Fruit fly (Drosophila melanogaster) whole organism, embryonic: ENCODE measurements around the gene Nrd1.

Source experiments
- Ada2b ChIP-seq: fragments of 200-800 bp; sonication (Bioruptor generic); IDR thresholded peaks from 2 replicates; pipeline ENCODE4 v1.3.6; 2022; ENCODE audit warnings: missing biosample characterization, missing genetic modification characterization
- Asciz ChIP-seq: fragments of 200-800 bp; sonication (Bioruptor generic); optimal IDR thresholded peaks from 2 replicates; lab custom pipeline; 2017; ENCODE audit warnings: missing biosample characterization, mild to moderate bottlenecking, missing genetic modification characterization, missing genetic modification reagents
- Atf6 ChIP-seq: fragments of 200-800 bp; sonication (Bioruptor generic); IDR thresholded peaks from 2 replicates; pipeline ENCODE4 v1.3.6; 2022; ENCODE audit warnings: missing biosample characterization, missing genetic modification characterization
- BtbVII ChIP-seq: fragments of 200-800 bp; sonication (Bioruptor generic); optimal IDR thresholded peaks from 3 replicates; lab custom pipeline; 2017; ENCODE audit warnings: missing biosample characterization, mild to moderate bottlenecking, missing genetic modification characterization
- Bteb2 ChIP-seq: fragments of 200-800 bp; sonication (Bioruptor generic); optimal IDR thresholded peaks from 2 replicates; lab custom pipeline; 2016; ENCODE audit warnings: missing biosample characterization, missing genetic modification characterization
- CG10565 ChIP-seq: fragments of 200-800 bp; sonication (Bioruptor generic); optimal IDR thresholded peaks from 3 replicates; lab custom pipeline; 2016; ENCODE audit warnings: missing biosample characterization, mild to moderate bottlenecking, missing genetic modification characterization
- CG13287 ChIP-seq: fragments of 200-800 bp; sonication (Bioruptor generic); IDR thresholded peaks from 2 replicates; pipeline ENCODE4 v1.3.6; 2022; ENCODE audit warnings: missing biosample characterization, missing genetic modification characterization; ENCODE audit not compliant: partially characterized antibody
- CG14441 ChIP-seq: fragments of 200-800 bp; sonication (Bioruptor generic); IDR thresholded peaks from 2 replicates; pipeline ENCODE4 v1.3.6; 2022; ENCODE audit warnings: missing biosample characterization, missing genetic modification characterization
- CG1529 ChIP-seq: fragments of 200-800 bp; sonication (Bioruptor generic); optimal IDR thresholded peaks from 3 replicates; lab custom pipeline; 2018; ENCODE audit warnings: missing biosample characterization, missing genetic modification characterization
- CG15479 ChIP-seq: fragments of 200-800 bp; sonication (Bioruptor generic); optimal IDR thresholded peaks from 3 replicates; lab custom pipeline; 2019; ENCODE audit warnings: missing biosample characterization, mild to moderate bottlenecking, missing genetic modification characterization, moderate library complexity
- CG1603 ChIP-seq: fragments of 200-800 bp; sonication (Bioruptor generic); optimal IDR thresholded peaks from 2 replicates; lab custom pipeline; 2019; ENCODE audit warnings: missing biosample characterization, mild to moderate bottlenecking, missing genetic modification characterization, moderate library complexity
- CG17829 ChIP-seq: fragments of 200-800 bp; optimal IDR thresholded peaks from 2 replicates; lab custom pipeline; 2019; ENCODE audit warnings: missing biosample characterization, mild to moderate bottlenecking, missing genetic modification characterization, moderate library complexity
- CG17912 ChIP-seq: fragments of 200-800 bp; sonication (Bioruptor generic); optimal IDR thresholded peaks from 2 replicates; lab custom pipeline; 2018; ENCODE audit warnings: missing biosample characterization, mild to moderate bottlenecking, missing genetic modification characterization
- CG18619 ChIP-seq: fragments of 200-800 bp; sonication (Bioruptor generic); optimal IDR thresholded peaks from 3 replicates; lab custom pipeline; 2017; ENCODE audit warnings: missing biosample characterization, mild to moderate bottlenecking, missing genetic modification characterization
- CG32767 ChIP-seq: fragments of 200-800 bp; sonication (Bioruptor generic); IDR thresholded peaks from 2 replicates; pipeline ENCODE4 v1.3.6; 2022; ENCODE audit warnings: missing biosample characterization, missing genetic modification characterization
- CG33213 ChIP-seq: fragments of 200-800 bp; sonication (Bioruptor generic); optimal IDR thresholded peaks from 3 replicates; lab custom pipeline; 2016; ENCODE audit warnings: missing biosample characterization, missing genetic modification characterization
- CG34376 ChIP-seq: fragments of 200-800 bp; sonication (Bioruptor generic); optimal IDR thresholded peaks from 2 replicates; lab custom pipeline; 2018; ENCODE audit warnings: missing biosample characterization, mild to moderate bottlenecking, missing genetic modification characterization
- CG4404 ChIP-seq: fragments of 200-800 bp; sonication (Bioruptor generic); IDR thresholded peaks from 2 replicates; pipeline ENCODE4 v1.3.6; 2022; ENCODE audit warnings: missing biosample characterization, missing genetic modification characterization
- CG4854 ChIP-seq: fragments of 200-800 bp; sonication (Bioruptor generic); optimal IDR thresholded peaks from 2 replicates; lab custom pipeline; 2016; ENCODE audit warnings: missing biosample characterization, missing genetic modification characterization, inconsistent platforms
- CG6272 ChIP-seq: fragments of 200-800 bp; sonication (Bioruptor generic); IDR thresholded peaks from 2 replicates; pipeline ENCODE4 v1.3.6; 2022; ENCODE audit warnings: missing biosample characterization, missing genetic modification characterization
- CG6689 ChIP-seq: fragments of 200-800 bp; sonication (Bioruptor generic); IDR thresholded peaks from 2 replicates; pipeline ENCODE4 v1.3.6; 2022; ENCODE audit warnings: missing biosample characterization, missing genetic modification characterization
- CG8388 ChIP-seq: fragments of 200-800 bp; sonication (Bioruptor generic); optimal IDR thresholded peaks from 2 replicates; lab custom pipeline; 2019; ENCODE audit warnings: missing biosample characterization, mild to moderate bottlenecking, missing genetic modification characterization, moderate library complexity
- CkIIα-i1 ChIP-seq: fragments of 200-800 bp; sonication (Bioruptor generic); IDR thresholded peaks from 2 replicates; pipeline ENCODE4 v1.3.6; 2022; ENCODE audit warnings: missing biosample characterization, missing genetic modification characterization
- CoRest ChIP-seq: fragments of 200-800 bp; sonication (Bioruptor generic); optimal IDR thresholded peaks from 3 replicates; lab custom pipeline; 2018; ENCODE audit warnings: missing biosample characterization, mild to moderate bottlenecking, missing genetic modification characterization, moderate library complexity
- Dad ChIP-seq: fragments of 200-800 bp; sonication (Bioruptor generic); optimal IDR thresholded peaks from 3 replicates; lab custom pipeline; 2016; ENCODE audit warnings: missing biosample characterization, missing genetic modification characterization
- Doc3 ChIP-seq: fragments of 200-800 bp; sonication (Bioruptor generic); IDR thresholded peaks from 3 replicates; pipeline ENCODE4 v1.3.6; 2022; ENCODE audit warnings: missing biosample characterization, missing genetic modification characterization; ENCODE audit not compliant: partially characterized antibody
- MESR4 ChIP-seq: fragments of 200-800 bp; sonication (Bioruptor generic); optimal IDR thresholded peaks from 2 replicates; lab custom pipeline; 2018; ENCODE audit warnings: missing biosample characterization, mild to moderate bottlenecking, missing genetic modification characterization, moderate library complexity
- Mad ChIP-seq: fragments of 200-800 bp; sonication (Bioruptor generic); optimal IDR thresholded peaks from 2 replicates; lab custom pipeline; 2016; ENCODE audit warnings: missing biosample characterization, missing genetic modification characterization
- Neu2 ChIP-seq: fragments of 200-800 bp; sonication (Bioruptor generic); optimal IDR thresholded peaks from 3 replicates; lab custom pipeline; 2016; ENCODE audit warnings: missing biosample characterization, missing genetic modification characterization, borderline replicate concordance
- Nf-YA ChIP-seq: fragments of 200-800 bp; sonication (Bioruptor generic); IDR thresholded peaks from 2 replicates; pipeline ENCODE4 v1.3.6; 2022; ENCODE audit warnings: missing biosample characterization, missing genetic modification characterization
- Rfx ChIP-seq: fragments of 200-800 bp; sonication (Bioruptor generic); IDR thresholded peaks from 2 replicates; pipeline ENCODE4 v1.3.6; 2022; ENCODE audit warnings: missing biosample characterization, missing genetic modification characterization
- Rx ChIP-seq: fragments of 200-800 bp; sonication (Bioruptor generic); IDR thresholded peaks from 2 replicates; pipeline ENCODE4 v1.3.6; 2022; ENCODE audit warnings: missing biosample characterization, missing genetic modification characterization
- Six4 ChIP-seq: fragments of 200-800 bp; sonication (Bioruptor generic); optimal IDR thresholded peaks from 2 replicates; lab custom pipeline; 2016; ENCODE audit warnings: missing biosample characterization, missing genetic modification characterization
- Trl ChIP-seq, 3 experiments: fragments of >200 bp in 2 of 3; fragments of 200-800 bp in 1 of 3; sonication (Bioruptor generic) in 1 of 3; optimal IDR thresholded peaks; 2 replicates in 1 of 3; 3 replicates in 2 of 3; lab custom pipeline; 2016 to 2017; ENCODE audit warnings: missing biosample characterization in 1 of 3, missing genetic modification characterization in 1 of 3
- Vsx1 ChIP-seq: fragments of 200-800 bp; sonication (Bioruptor generic); optimal IDR thresholded peaks from 2 replicates; lab custom pipeline; 2017; ENCODE audit warnings: missing biosample characterization, mild to moderate bottlenecking, missing genetic modification characterization, missing genetic modification reagents
- amos ChIP-seq: fragments of 200-800 bp; sonication (Bioruptor generic); IDR thresholded peaks from 2 replicates; pipeline ENCODE4 v1.3.6; 2022; ENCODE audit warnings: missing biosample characterization, missing genetic modification characterization; ENCODE audit not compliant: partially characterized antibody
- aop ChIP-seq: fragments of 200-800 bp; sonication (Bioruptor generic); IDR thresholded peaks from 2 replicates; pipeline ENCODE4 v1.3.6; 2022; ENCODE audit warnings: missing biosample characterization, missing genetic modification characterization
- chm ChIP-seq: fragments of 200-800 bp; sonication (Bioruptor generic); IDR thresholded peaks from 2 replicates; pipeline ENCODE4 v1.3.6; 2022; ENCODE audit warnings: missing biosample characterization, missing genetic modification characterization
- ewg ChIP-seq: fragments of 200-800 bp; sonication (Bioruptor generic); optimal IDR thresholded peaks from 3 replicates; lab custom pipeline; 2017; ENCODE audit warnings: mild to moderate bottlenecking, missing biosample characterization, missing genetic modification reagents, missing genetic modification characterization
- fd96Cb ChIP-seq: fragments of 200-800 bp; sonication (Bioruptor generic); optimal IDR thresholded peaks from 2 replicates; lab custom pipeline; 2018; ENCODE audit warnings: missing biosample characterization, mild to moderate bottlenecking, missing genetic modification characterization, moderate library complexity
- jing ChIP-seq: fragments of 200-800 bp; sonication (Bioruptor generic); optimal IDR thresholded peaks from 2 replicates; lab custom pipeline; 2018; ENCODE audit warnings: missing biosample characterization, mild to moderate bottlenecking, missing genetic modification characterization
- ken ChIP-seq: fragments of 200-800 bp; sonication (Bioruptor generic); IDR thresholded peaks from 3 replicates; pipeline ENCODE4 v1.3.6; 2022; ENCODE audit warnings: missing biosample characterization, missing genetic modification characterization
- klu ChIP-seq: fragments of 200-800 bp; sonication (Bioruptor generic); IDR thresholded peaks from 2 replicates; pipeline ENCODE4 v1.3.6; 2022; ENCODE audit warnings: missing biosample characterization, missing genetic modification characterization
- rib ChIP-seq: fragments of 200-800 bp; sonication (Bioruptor generic); IDR thresholded peaks from 2 replicates; pipeline ENCODE4 v1.3.6; 2022; ENCODE audit warnings: missing biosample characterization, missing genetic modification characterization
- sd ChIP-seq: fragments of 200-800 bp; sonication (Bioruptor generic); optimal IDR thresholded peaks from 3 replicates; lab custom pipeline; 2018; ENCODE audit warnings: missing biosample characterization, mild to moderate bottlenecking, missing genetic modification characterization, moderate library complexity
- stc ChIP-seq: fragments of 200-800 bp; sonication (Bioruptor generic); IDR thresholded peaks from 2 replicates; pipeline ENCODE4 v1.3.6; 2022; ENCODE audit warnings: missing biosample characterization, missing genetic modification characterization
- tgo ChIP-seq: fragments of 200-800 bp; sonication (Bioruptor generic); IDR thresholded peaks from 3 replicates; pipeline ENCODE4 v1.3.6; 2022; ENCODE audit warnings: missing biosample characterization, missing genetic modification characterization
- unc-4 ChIP-seq: fragments of 200-800 bp; sonication (Bioruptor generic); IDR thresholded peaks from 2 replicates; pipeline ENCODE4 v1.3.6; 2022; ENCODE audit warnings: missing biosample characterization, missing genetic modification characterization; ENCODE audit not compliant: partially characterized antibody
- usp ChIP-seq: fragments of >200 bp; optimal IDR thresholded peaks from 2 replicates; lab custom pipeline; 2017; ENCODE audit warnings: missing biosample characterization, missing genetic modification characterization
- zfh1 ChIP-seq: fragments of 200-800 bp; sonication (Bioruptor generic); IDR thresholded peaks from 3 replicates; pipeline ENCODE4 v1.3.6; 2022; ENCODE audit warnings: missing biosample characterization, missing genetic modification characterization

Gene Nrd1

dm6 chrX:11817183-11817972 is 51.3 kb downstream of the Nrd1 start (continued):
- TF ChIP-seq unc-4 (no peak), aop (GFP tag; lab: Robert Waterston, UW) (no peak), CG15479 (peak; percentile 40), CG4854 (GFP tag; lab: Kevin White, UChicago) (no peak), Nf-YA (GFP tag; lab: Robert Waterston, UW) (no peak), CG18619 (GFP tag; lab: Kevin White, UChicago) (no peak), tgo (no peak), CG14441 (no peak), CG17829 (tag; lab: Kevin White, UChicago) (no peak), CG33213 (GFP tag; lab: Kevin White, UChicago) (no peak), CG13287 (GFP tag; lab: Robert Waterston, UW) (no peak), CG1603 (tag; lab: Kevin White, UChicago) (no peak), ken (GFP tag; lab: Robert Waterston, UW) (no peak), Bteb2 (no peak), CG1529 (GFP tag; lab: Kevin White, UChicago) (no peak), CG4404 (GFP tag; lab: Robert Waterston, UW) (no peak), CG17912 (GFP tag; lab: Kevin White, UChicago) (no peak), CG6272 (GFP tag; lab: Robert Waterston, UW) (no peak), Rx (GFP tag; lab: Robert Waterston, UW) (no peak), sd (tag; lab: Kevin White, UChicago) (peak; percentile 13), CG32767 (no peak), CG34376 (GFP tag; lab: Kevin White, UChicago) (peak; percentile 48), jing (no peak), Doc3 (GFP tag; lab: Robert Waterston, UW) (no peak), CG8388 (GFP tag; lab: Kevin White, UChicago) (no peak), stc (0 out of 2 replicates have a peak, but pooled peaks have one; percentile 9), rib (no peak), Asciz (no peak), Ada2b (no peak), Atf6 (no peak), Mad (no peak), Neu2 (GFP tag; lab: Kevin White, UChicago) (no peak), amos (GFP tag; lab: Robert Waterston, UW) (no peak), usp (GFP tag; lab: Kevin White, UChicago) (no peak), chm (no peak), Vsx1 (no peak), MESR4 (GFP tag; lab: Kevin White, UChicago) (peak; percentile 19), klu (GFP tag; lab: Robert Waterston, UW) (no peak), Six4 (GFP tag; lab: Kevin White, UChicago) (no peak), CG10565 (GFP tag; lab: Kevin White, UChicago) (no peak), Trl (optimal IDR thresholded peaks at IDR 0.05; lab: Kevin White, UChicago) (peak; percentile 79 to 91), Trl (GFP tag; optimal IDR thresholded peaks at IDR 0.05; lab: Kevin White, UChicago) (peak; percentile 56), CkIIα-i1 (GFP tag; lab: Robert Waterston, UW) (no peak), zfh1 (no peak), Dad (GFP tag; lab: Kevin White, UChicago) (no peak), CG6689 (GFP tag; lab: Robert Waterston, UW) (no peak), fd96Cb (tag; lab: Kevin White, UChicago) (no peak), Rfx (no peak), BtbVII (peak; percentile 11), ewg (GFP tag; lab: Kevin White, UChicago) (no peak), CoRest (no peak)
